Worm (Caenorhabditis elegans): ENCODE results near the gene ssp-32.

- TF ChIP-seq ztf-11 (tag; optimal IDR thresholded peaks at IDR 0.05) (no peak), blmp-1 (tag; optimal IDR thresholded peaks at IDR 0.05) (no peak), sem-2 (GFP tag; optimal IDR thresholded peaks at IDR 0.05) (no peak), ceh-43 (GFP tag; optimal IDR thresholded peaks at IDR 0.05) (no peak), sptf-1 (tag; optimal IDR thresholded peaks at IDR 0.05) (no peak), elt-1 (tag; optimal IDR thresholded peaks at IDR 0.05; ENCODE audit: borderline replicate concordance, insufficient read depth) (no peak), snpc-4 (tag; optimal IDR thresholded peaks at IDR 0.05) (no peak)
Observed at ce11 chrIV:9875646-9876045, 19.5 kb upstream of the ssp-32 start.
